Fruit fly (Drosophila melanogaster) whole organism, pupa: ENCODE data around the gene euc.

ENCODE experiments used
- CG10348 ChIP-seq: fragments of 200-800 bp; sonication (Bioruptor generic); IDR thresholded peaks from 2 replicates; pipeline ENCODE4 v1.3.6; 2022; ENCODE audit warnings: missing biosample characterization, missing genetic modification characterization
- CG12605 ChIP-seq: fragments of 200-800 bp; sonication (Bioruptor generic); IDR thresholded peaks from 2 replicates; pipeline ENCODE4 v1.3.6; 2022; ENCODE audit warnings: missing biosample characterization, missing genetic modification characterization
- CG13204 ChIP-seq: fragments of 200-800 bp; sonication (Bioruptor generic); optimal IDR thresholded peaks from 2 replicates; lab custom pipeline; 2018; ENCODE audit warnings: missing biosample characterization, mild to moderate bottlenecking, missing genetic modification characterization, moderate library complexity
- CG14655 ChIP-seq: fragments of 200-800 bp; sonication (Bioruptor generic); optimal IDR thresholded peaks from 3 replicates; lab custom pipeline; 2017; ENCODE audit warnings: mild to moderate bottlenecking, missing biosample characterization, missing genetic modification reagents, missing genetic modification characterization
- CG15710 ChIP-seq: fragments of 200-800 bp; sonication (Bioruptor generic); optimal IDR thresholded peaks from 2 replicates; lab custom pipeline; 2018; ENCODE audit warnings: missing biosample characterization, mild to moderate bottlenecking, missing genetic modification characterization, moderate library complexity
- CG17806 ChIP-seq: fragments of 200-800 bp; sonication (Bioruptor generic); optimal IDR thresholded peaks from 2 replicates; lab custom pipeline; 2018; ENCODE audit warnings: missing biosample characterization, mild to moderate bottlenecking, missing genetic modification characterization, moderate library complexity
- CG32121 ChIP-seq: fragments of 200-800 bp; sonication (Bioruptor generic); IDR thresholded peaks from 2 replicates; pipeline ENCODE4 v1.3.6; 2022; ENCODE audit warnings: missing biosample characterization, missing genetic modification characterization
- CG34367 ChIP-seq: fragments of 200-800 bp; sonication (Bioruptor generic); optimal IDR thresholded peaks from 2 replicates; lab custom pipeline; 2018; ENCODE audit warnings: missing biosample characterization, mild to moderate bottlenecking, missing genetic modification characterization
- CG4496 ChIP-seq: fragments of 200-800 bp; sonication (Bioruptor generic); IDR thresholded peaks from 3 replicates; pipeline ENCODE4 v1.3.6; 2022; ENCODE audit warnings: missing biosample characterization, missing genetic modification characterization
- CG8159 ChIP-seq: fragments of 200-800 bp; sonication (Bioruptor generic); optimal IDR thresholded peaks from 3 replicates; lab custom pipeline; 2018; ENCODE audit warnings: missing biosample characterization, mild to moderate bottlenecking, missing genetic modification characterization, moderate library complexity
- CG8301 ChIP-seq: fragments of 200-800 bp; sonication (Bioruptor generic); optimal IDR thresholded peaks from 2 replicates; lab custom pipeline; 2018; ENCODE audit warnings: missing biosample characterization, mild to moderate bottlenecking, missing genetic modification characterization
- CG9948 ChIP-seq: fragments of 200-800 bp; sonication (Bioruptor generic); optimal IDR thresholded peaks from 2 replicates; lab custom pipeline; 2018; ENCODE audit warnings: missing biosample characterization, mild to moderate bottlenecking, missing genetic modification characterization, moderate library complexity
- D1 ChIP-seq: fragments of 200-800 bp; sonication (Bioruptor generic); optimal IDR thresholded peaks from 2 replicates; lab custom pipeline; 2018; ENCODE audit warnings: missing biosample characterization, mild to moderate bottlenecking, missing genetic modification characterization, moderate library complexity
- EcR ChIP-seq: fragments of 200-800 bp; sonication (Bioruptor generic); optimal IDR thresholded peaks from 3 replicates; lab custom pipeline; 2019; ENCODE audit warnings: missing biosample characterization, missing genetic modification characterization, mild to moderate bottlenecking, moderate library complexity, missing genetic modification reagents
- Ets98B ChIP-seq: fragments of 200-800 bp; sonication (Bioruptor generic); IDR thresholded peaks from 2 replicates; pipeline ENCODE4 v1.3.6; 2022; ENCODE audit warnings: missing biosample characterization, missing genetic modification characterization
- Pif1A ChIP-seq: fragments of 200-800 bp; sonication (Bioruptor generic); optimal IDR thresholded peaks from 3 replicates; lab custom pipeline; 2016; ENCODE audit warnings: missing biosample characterization, missing genetic modification characterization
- Pif1B ChIP-seq: fragments of 200-800 bp; sonication (Bioruptor generic); optimal IDR thresholded peaks from 3 replicates; lab custom pipeline; 2016; ENCODE audit warnings: missing biosample characterization, missing genetic modification characterization
- Snoo ChIP-seq: fragments of 200-800 bp; sonication (Bioruptor generic); optimal IDR thresholded peaks from 3 replicates; lab custom pipeline; 2017; ENCODE audit warnings: missing biosample characterization, mild to moderate bottlenecking, missing genetic modification characterization, inconsistent platforms
- fd96Ca ChIP-seq: fragments of 200-800 bp; sonication (Bioruptor generic); IDR thresholded peaks from 3 replicates; pipeline ENCODE4 v1.3.6; 2022; ENCODE audit warnings: missing biosample characterization, missing genetic modification characterization
- gl ChIP-seq: fragments of 200-800 bp; sonication (Bioruptor generic); optimal IDR thresholded peaks from 2 replicates; lab custom pipeline; 2018; ENCODE audit warnings: missing biosample characterization, mild to moderate bottlenecking, missing genetic modification characterization
- rn ChIP-seq: fragments of 200-800 bp; sonication (Bioruptor generic); IDR thresholded peaks from 2 replicates; pipeline ENCODE4 v1.3.6; 2022; ENCODE audit warnings: missing biosample characterization, missing genetic modification characterization

Gene euc

DNA sequence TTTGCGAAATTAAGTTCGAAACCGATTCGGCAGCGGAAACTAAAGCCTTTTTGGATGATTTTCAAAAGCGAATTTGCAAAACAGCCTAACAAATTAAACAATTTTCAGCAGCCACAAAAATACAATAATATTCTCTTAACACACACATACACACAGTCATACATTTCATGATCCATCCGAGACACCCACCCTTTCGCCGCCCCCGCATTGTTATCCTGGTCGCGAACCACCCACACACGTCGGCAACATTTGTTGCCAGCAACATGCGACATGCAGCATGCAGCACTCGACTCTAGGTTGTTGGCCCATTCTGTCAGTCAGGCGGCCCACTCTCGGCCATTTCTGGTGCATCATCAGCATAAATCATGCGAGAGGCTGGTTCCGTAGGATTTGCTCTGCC, 35.4 kb upstream of the euc start:
- TF ChIP-seq CG12605 (GFP tag; lab: Robert Waterston, UW) (no peak), CG9948 (no peak), Ets98B (GFP tag; lab: Robert Waterston, UW) (no peak), CG8301 (tag; lab: Kevin White, UChicago) (no peak), Snoo (tag; lab: Kevin White, UChicago) (no peak), CG34367 (no peak), fd96Ca (GFP tag; lab: Robert Waterston, UW) (no peak), Pif1A (GFP tag; lab: Kevin White, UChicago) (no peak), CG13204 (GFP tag; lab: Kevin White, UChicago) (no peak), rn (GFP tag; lab: Robert Waterston, UW) (no peak), CG15710 (tag; lab: Kevin White, UChicago) (no peak), CG10348 (no peak), CG4496 (GFP tag; lab: Robert Waterston, UW) (no peak), CG17806 (no peak), D1 (tag; lab: Kevin White, UChicago) (no peak)

DNA sequence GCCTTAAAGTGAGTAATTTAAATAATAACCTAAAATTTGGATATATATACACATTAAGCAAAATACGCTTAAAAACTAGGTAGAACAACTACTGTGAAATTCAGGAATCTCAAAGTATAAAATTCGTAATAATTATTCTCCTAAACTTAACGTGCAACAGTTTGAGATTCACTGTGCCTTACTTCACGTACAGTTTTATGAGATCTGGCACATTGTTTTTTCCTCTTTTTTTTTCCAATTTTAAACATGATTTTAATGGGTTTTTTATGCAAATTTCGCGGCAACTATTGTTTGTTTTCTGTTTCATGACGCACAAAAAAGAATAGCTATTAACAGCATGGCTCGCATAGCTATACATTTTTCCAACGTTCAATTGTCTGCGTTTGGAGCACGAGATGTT, 33.3 kb upstream of the euc start:
- no peak for TF ChIP-seq Snoo (tag; lab: Kevin White, UChicago)
- no peak for TF ChIP-seq gl (tag; lab: Kevin White, UChicago)
- TF ChIP-seq Pif1B (GFP tag; lab: Kevin White, UChicago), result no peak
- TF ChIP-seq CG32121 (GFP tag; lab: Robert Waterston, UW), result no peak
- TF ChIP-seq rn (GFP tag; lab: Robert Waterston, UW), result no peak
- TF ChIP-seq CG13204 (GFP tag; lab: Kevin White, UChicago), result no peak
- no peak for TF ChIP-seq fd96Ca (GFP tag; lab: Robert Waterston, UW)
- no peak for TF ChIP-seq Ets98B (GFP tag; lab: Robert Waterston, UW)
- TF ChIP-seq CG15710 (tag; lab: Kevin White, UChicago), result no peak
- TF ChIP-seq CG4496 (GFP tag; lab: Robert Waterston, UW), result no peak
- TF ChIP-seq Pif1A (GFP tag; lab: Kevin White, UChicago), result no peak
- TF ChIP-seq CG14655 (GFP tag; lab: Kevin White, UChicago), result no peak
- TF ChIP-seq CG12605 (GFP tag; lab: Robert Waterston, UW), result no peak
- TF ChIP-seq CG8301 (tag; lab: Kevin White, UChicago), result no peak
- no peak for TF ChIP-seq EcR (GFP tag; lab: Kevin White, UChicago)
- TF ChIP-seq D1 (tag; lab: Kevin White, UChicago), result no peak
- no peak for TF ChIP-seq CG10348
- TF ChIP-seq CG9948, result no peak
- TF ChIP-seq CG17806, result no peak

- no peak for TF ChIP-seq CG34367
- TF ChIP-seq CG4496 (GFP tag; lab: Robert Waterston, UW), result no peak
- TF ChIP-seq CG8159 (tag; lab: Kevin White, UChicago), result no peak
These were observed 32.3 kb upstream of the euc start for dm6 chr3R:19010923-19011322.

dm6 chr3R:19001701-19002100, 23.1 kb upstream of the euc start:
- TF ChIP-seq EcR (GFP tag; lab: Kevin White, UChicago) (peak; percentile 61), CG15710 (tag; lab: Kevin White, UChicago) (no peak)

- no peak for TF ChIP-seq CG34367
- TF ChIP-seq Pif1B (GFP tag; lab: Kevin White, UChicago), result no peak
- TF ChIP-seq CG9948, result no peak
- TF ChIP-seq EcR (GFP tag; lab: Kevin White, UChicago), result no peak
- TF ChIP-seq fd96Ca (GFP tag; lab: Robert Waterston, UW), result no peak
- no peak for TF ChIP-seq CG15710 (tag; lab: Kevin White, UChicago)
- peak; percentile 5 for TF ChIP-seq Pif1A (GFP tag; lab: Kevin White, UChicago)
- TF ChIP-seq CG12605 (GFP tag; lab: Robert Waterston, UW), result no peak
- TF ChIP-seq CG13204 (GFP tag; lab: Kevin White, UChicago), result peak; percentile 14
- no peak for TF ChIP-seq Snoo (tag; lab: Kevin White, UChicago)
- no peak for TF ChIP-seq CG4496 (GFP tag; lab: Robert Waterston, UW)
- TF ChIP-seq rn (GFP tag; lab: Robert Waterston, UW), result no peak
- no peak for TF ChIP-seq CG14655 (GFP tag; lab: Kevin White, UChicago)
- 0 out of 2 replicates have a peak, but pooled peaks have one; percentile 12 for TF ChIP-seq CG10348
- TF ChIP-seq CG32121 (GFP tag; lab: Robert Waterston, UW), result no peak
- TF ChIP-seq D1 (tag; lab: Kevin White, UChicago), result no peak
- no peak for TF ChIP-seq CG17806
- no peak for TF ChIP-seq CG8301 (tag; lab: Kevin White, UChicago)
- TF ChIP-seq Ets98B (GFP tag; lab: Robert Waterston, UW), result no peak
- peak; percentile 70 for TF ChIP-seq gl (tag; lab: Kevin White, UChicago)
- TF ChIP-seq CG8159 (tag; lab: Kevin White, UChicago), result no peak
These were observed 21.4 kb upstream of the euc start for dm6 chr3R:18999906-19000451.

dm6 chr3R:18998370-18998769, 19.8 kb upstream of the euc start:
- TF ChIP-seq fd96Ca (GFP tag; lab: Robert Waterston, UW) (peak; percentile 62; the same call in 2 of the 3 replicates), CG17806 (peak; percentile 66), D1 (tag; lab: Kevin White, UChicago) (no peak), CG9948 (peak; percentile 63), Pif1A (GFP tag; lab: Kevin White, UChicago) (peak; percentile 41), CG12605 (GFP tag; lab: Robert Waterston, UW) (no peak), rn (GFP tag; lab: Robert Waterston, UW) (no peak), CG32121 (GFP tag; lab: Robert Waterston, UW) (no peak), CG15710 (tag; lab: Kevin White, UChicago) (peak; percentile 52), Snoo (tag; lab: Kevin White, UChicago) (no peak), CG13204 (GFP tag; lab: Kevin White, UChicago) (no peak), CG34367 (peak; percentile 59), gl (tag; lab: Kevin White, UChicago) (peak; percentile 8), CG10348 (no peak), Ets98B (GFP tag; lab: Robert Waterston, UW) (peak; percentile 32; the same call in 1 of the 2 replicates), CG8301 (tag; lab: Kevin White, UChicago) (peak; percentile 51), CG8159 (tag; lab: Kevin White, UChicago) (peak; percentile 60), Pif1B (GFP tag; lab: Kevin White, UChicago) (peak; percentile 9), CG14655 (GFP tag; lab: Kevin White, UChicago) (peak; percentile 66), CG4496 (GFP tag; lab: Robert Waterston, UW) (0 out of 3 replicates have a peak, but pooled peaks have one; percentile 31), EcR (GFP tag; lab: Kevin White, UChicago) (no peak)
